Fruit fly (Drosophila melanogaster) whole organism, embryonic: Measurements from ENCODE around the gene Sec20.

Source experiments
- Asciz ChIP-seq: fragments of 200-800 bp; sonication (Bioruptor generic); optimal IDR thresholded peaks from 2 replicates; lab custom pipeline; 2017; ENCODE audit warnings: missing biosample characterization, mild to moderate bottlenecking, missing genetic modification characterization, missing genetic modification reagents
- B-H2 ChIP-seq: fragments of 200-800 bp; sonication (Bioruptor generic); optimal IDR thresholded peaks from 2 replicates; lab custom pipeline; 2018; ENCODE audit warnings: missing biosample characterization, mild to moderate bottlenecking, missing genetic modification characterization
- CG10654 ChIP-seq: fragments of 200-800 bp; sonication (Bioruptor generic); optimal IDR thresholded peaks from 2 replicates; lab custom pipeline; 2016; ENCODE audit warnings: missing biosample characterization, missing genetic modification characterization
- CG11723 ChIP-seq: fragments of 200-800 bp; sonication (Bioruptor generic); optimal IDR thresholded peaks from 2 replicates; lab custom pipeline; 2017; ENCODE audit warnings: missing biosample characterization, mild to moderate bottlenecking, missing genetic modification characterization
- CG13123 ChIP-seq: fragments of 200-800 bp; sonication (Bioruptor generic); optimal IDR thresholded peaks from 2 replicates; lab custom pipeline; 2016; ENCODE audit warnings: missing biosample characterization, missing genetic modification characterization
- CG13287 ChIP-seq: fragments of 200-800 bp; sonication (Bioruptor generic); IDR thresholded peaks from 2 replicates; pipeline ENCODE4 v1.3.6; 2022; ENCODE audit warnings: missing biosample characterization, missing genetic modification characterization; ENCODE audit not compliant: partially characterized antibody
- CG14860 ChIP-seq: fragments of 200-800 bp; sonication (Bioruptor generic); IDR thresholded peaks from 3 replicates; pipeline ENCODE4 v1.3.6; 2022; ENCODE audit warnings: missing biosample characterization, missing genetic modification characterization; ENCODE audit not compliant: partially characterized antibody
- CG14965 ChIP-seq: fragments of 200-800 bp; sonication (Bioruptor generic); optimal IDR thresholded peaks from 2 replicates; lab custom pipeline; 2016; ENCODE audit warnings: missing biosample characterization, missing genetic modification characterization, borderline replicate concordance
- CG15479 ChIP-seq: fragments of 200-800 bp; sonication (Bioruptor generic); optimal IDR thresholded peaks from 3 replicates; lab custom pipeline; 2019; ENCODE audit warnings: missing biosample characterization, mild to moderate bottlenecking, missing genetic modification characterization, moderate library complexity
- CG15601 ChIP-seq: fragments of 200-800 bp; sonication (Bioruptor generic); optimal IDR thresholded peaks from 3 replicates; lab custom pipeline; 2019; ENCODE audit warnings: missing biosample characterization, mild to moderate bottlenecking, missing genetic modification characterization, moderate library complexity
- CG16813 ChIP-seq: fragments of 200-800 bp; sonication (Bioruptor generic); IDR thresholded peaks from 3 replicates; pipeline ENCODE4 v1.3.6; 2022; ENCODE audit warnings: missing biosample characterization, missing genetic modification characterization; ENCODE audit not compliant: partially characterized antibody
- CG17328 ChIP-seq: fragments of 200-800 bp; sonication (Bioruptor generic); IDR thresholded peaks from 2 replicates; pipeline ENCODE4 v1.3.6; 2022; ENCODE audit warnings: missing biosample characterization, missing genetic modification characterization
- CG18599 ChIP-seq: fragments of 200-800 bp; sonication (Bioruptor generic); optimal IDR thresholded peaks from 3 replicates; lab custom pipeline; 2017; ENCODE audit warnings: missing biosample characterization, missing genetic modification characterization, mild to moderate bottlenecking, moderate library complexity, missing genetic modification reagents
- CG2202 ChIP-seq: fragments of 200-800 bp; sonication (Bioruptor generic); optimal IDR thresholded peaks from 2 replicates; lab custom pipeline; 2018; ENCODE audit warnings: missing biosample characterization, mild to moderate bottlenecking, missing genetic modification characterization
- CG2678 ChIP-seq: fragments of 200-800 bp; sonication (Bioruptor generic); optimal IDR thresholded peaks from 3 replicates; lab custom pipeline; 2019; ENCODE audit warnings: missing biosample characterization, mild to moderate bottlenecking, missing genetic modification characterization, moderate library complexity
- CG2875 ChIP-seq: fragments of 200-800 bp; sonication (Bioruptor generic); optimal IDR thresholded peaks from 2 replicates; lab custom pipeline; 2017; ENCODE audit warnings: missing biosample characterization, mild to moderate bottlenecking, missing genetic modification characterization, missing genetic modification reagents
- CG2889 ChIP-seq: fragments of 200-800 bp; sonication (Bioruptor generic); IDR thresholded peaks from 3 replicates; pipeline ENCODE4 v1.3.6; 2022; ENCODE audit warnings: missing biosample characterization, missing genetic modification characterization
- CG32772 ChIP-seq: fragments of 200-800 bp; sonication (Bioruptor generic); IDR thresholded peaks from 2 replicates; pipeline ENCODE4 v1.3.6; 2022; ENCODE audit warnings: missing biosample characterization, missing genetic modification characterization
- CG3281 ChIP-seq: fragments of 200-800 bp; sonication (Bioruptor generic); optimal IDR thresholded peaks from 3 replicates; lab custom pipeline; 2017; ENCODE audit warnings: missing biosample characterization, mild to moderate bottlenecking, missing genetic modification characterization
- CG33213 ChIP-seq: fragments of 200-800 bp; sonication (Bioruptor generic); optimal IDR thresholded peaks from 3 replicates; lab custom pipeline; 2016; ENCODE audit warnings: missing biosample characterization, missing genetic modification characterization
- CG42726 ChIP-seq: fragments of 200-800 bp; sonication (Bioruptor generic); IDR thresholded peaks from 2 replicates; pipeline ENCODE4 v1.3.6; 2022; ENCODE audit warnings: missing biosample characterization, missing genetic modification characterization; ENCODE audit not compliant: partially characterized antibody
- CG4282 ChIP-seq: fragments of 200-800 bp; sonication (Bioruptor generic); optimal IDR thresholded peaks from 2 replicates; lab custom pipeline; 2016; ENCODE audit warnings: missing biosample characterization, missing genetic modification characterization
- CG4328 ChIP-seq: fragments of 200-800 bp; sonication (Bioruptor generic); optimal IDR thresholded peaks from 3 replicates; lab custom pipeline; 2017; ENCODE audit warnings: missing biosample characterization, missing genetic modification reagents, missing genetic modification characterization
- CG6254 ChIP-seq: fragments of 200-800 bp; sonication (Bioruptor generic); optimal IDR thresholded peaks from 3 replicates; lab custom pipeline; 2017; ENCODE audit warnings: mild to moderate bottlenecking, missing biosample characterization, missing genetic modification reagents, missing genetic modification characterization
- CG6683 ChIP-seq: fragments of 200-800 bp; sonication (Bioruptor generic); optimal IDR thresholded peaks from 2 replicates; lab custom pipeline; 2017; ENCODE audit warnings: missing biosample characterization, mild to moderate bottlenecking, missing genetic modification characterization, missing genetic modification reagents
- CG6854 ChIP-seq: fragments of 200-800 bp; sonication (Bioruptor generic); optimal IDR thresholded peaks from 3 replicates; lab custom pipeline; 2017; ENCODE audit warnings: missing biosample characterization, mild to moderate bottlenecking, missing genetic modification characterization
- CG7786 ChIP-seq: fragments of 200-800 bp; sonication (Bioruptor generic); optimal IDR thresholded peaks from 2 replicates; lab custom pipeline; 2016; ENCODE audit warnings: missing biosample characterization, missing genetic modification characterization
- Doc2 ChIP-seq: fragments of 200-800 bp; sonication (Bioruptor generic); IDR thresholded peaks from 2 replicates; pipeline ENCODE4 v1.3.6; 2022; ENCODE audit warnings: missing biosample characterization, missing genetic modification characterization
- HLH54F ChIP-seq: fragments of 200-800 bp; sonication (Bioruptor generic); optimal IDR thresholded peaks from 3 replicates; lab custom pipeline; 2016; ENCODE audit warnings: missing biosample characterization, missing genetic modification characterization
- Oaz ChIP-seq: fragments of 200-800 bp; sonication (Bioruptor generic); IDR thresholded peaks from 2 replicates; pipeline ENCODE4 v1.3.6; 2022; ENCODE audit warnings: missing biosample characterization, missing genetic modification characterization
- PHDP ChIP-seq: fragments of 200-800 bp; sonication (Bioruptor generic); optimal IDR thresholded peaks from 3 replicates; lab custom pipeline; 2018; ENCODE audit warnings: missing biosample characterization, mild to moderate bottlenecking, missing genetic modification characterization, moderate library complexity
- Six4 ChIP-seq: fragments of 200-800 bp; sonication (Bioruptor generic); optimal IDR thresholded peaks from 2 replicates; lab custom pipeline; 2016; ENCODE audit warnings: missing biosample characterization, missing genetic modification characterization
- Xbp1 ChIP-seq: fragments of 200-800 bp; sonication (Bioruptor generic); optimal IDR thresholded peaks from 3 replicates; lab custom pipeline; 2016; ENCODE audit warnings: missing biosample characterization, mild to moderate bottlenecking, missing genetic modification characterization
- ara ChIP-seq: fragments of 200-800 bp; sonication (Bioruptor generic); IDR thresholded peaks from 2 replicates; pipeline ENCODE4 v1.3.6; 2022; ENCODE audit warnings: missing biosample characterization, missing genetic modification characterization
- bab2 ChIP-seq: fragments of 200-800 bp; sonication (Bioruptor generic); optimal IDR thresholded peaks from 2 replicates; lab custom pipeline; 2016; ENCODE audit warnings: missing biosample characterization, missing genetic modification characterization
- bbx ChIP-seq: fragments of 200-800 bp; sonication (Bioruptor generic); IDR thresholded peaks from 2 replicates; pipeline ENCODE4 v1.3.6; 2022; ENCODE audit warnings: missing biosample characterization, missing genetic modification characterization; ENCODE audit not compliant: partially characterized antibody
- dimm ChIP-seq: fragments of 200-800 bp; sonication (Bioruptor generic); IDR thresholded peaks from 2 replicates; pipeline ENCODE4 v1.3.6; 2022; ENCODE audit warnings: missing biosample characterization, missing genetic modification characterization
- dmrt99B ChIP-seq: fragments of 200-800 bp; sonication (Bioruptor generic); optimal IDR thresholded peaks from 2 replicates; lab custom pipeline; 2018; ENCODE audit warnings: missing biosample characterization, mild to moderate bottlenecking, missing genetic modification characterization, moderate library complexity
- esg ChIP-seq: fragments of 200-800 bp; sonication (Bioruptor generic); conservative IDR thresholded peaks from 2 replicates; pipeline ENCODE4 v1.3.6; 2022; ENCODE audit warnings: missing biosample characterization, missing genetic modification characterization
- ham ChIP-seq: fragments of 200-800 bp; sonication (Bioruptor generic); IDR thresholded peaks from 2 replicates; pipeline ENCODE4 v1.3.6; 2022; ENCODE audit warnings: missing biosample characterization, missing genetic modification characterization
- hbn ChIP-seq: fragments of 200-800 bp; sonication (Bioruptor generic); IDR thresholded peaks from 2 replicates; pipeline ENCODE4 v1.3.6; 2022; ENCODE audit warnings: missing biosample characterization, missing genetic modification characterization; ENCODE audit not compliant: partially characterized antibody
- kay ChIP-seq: fragments of 200-800 bp; sonication (Bioruptor generic); optimal IDR thresholded peaks from 2 replicates; lab custom pipeline; 2016; ENCODE audit warnings: missing biosample characterization, missing genetic modification characterization
- knrl ChIP-seq: fragments of 200-800 bp; sonication (Bioruptor generic); IDR thresholded peaks from 3 replicates; pipeline ENCODE4 v1.3.6; 2022; ENCODE audit warnings: missing biosample characterization, missing genetic modification characterization; ENCODE audit not compliant: partially characterized antibody
- pho ChIP-seq: fragments of 200-800 bp; sonication (Bioruptor generic); optimal IDR thresholded peaks from 2 replicates; lab custom pipeline; 2016; ENCODE audit warnings: missing biosample characterization, missing genetic modification characterization
- schlank ChIP-seq: fragments of 200-800 bp; sonication (Bioruptor generic); optimal IDR thresholded peaks from 2 replicates; lab custom pipeline; 2018; ENCODE audit warnings: missing biosample characterization, mild to moderate bottlenecking, missing genetic modification characterization
- tna ChIP-seq: fragments of 200-800 bp; sonication (Bioruptor generic); IDR thresholded peaks from 2 replicates; pipeline ENCODE4 v1.3.6; 2022; ENCODE audit warnings: missing biosample characterization, missing genetic modification characterization; ENCODE audit not compliant: partially characterized antibody
- twi ChIP-seq: fragments of 200-800 bp; optimal IDR thresholded peaks from 2 replicates; lab custom pipeline; 2019; ENCODE audit warnings: missing biosample characterization, mild to moderate bottlenecking, missing genetic modification characterization, moderate library complexity

The Sec20 gene

DNA sequence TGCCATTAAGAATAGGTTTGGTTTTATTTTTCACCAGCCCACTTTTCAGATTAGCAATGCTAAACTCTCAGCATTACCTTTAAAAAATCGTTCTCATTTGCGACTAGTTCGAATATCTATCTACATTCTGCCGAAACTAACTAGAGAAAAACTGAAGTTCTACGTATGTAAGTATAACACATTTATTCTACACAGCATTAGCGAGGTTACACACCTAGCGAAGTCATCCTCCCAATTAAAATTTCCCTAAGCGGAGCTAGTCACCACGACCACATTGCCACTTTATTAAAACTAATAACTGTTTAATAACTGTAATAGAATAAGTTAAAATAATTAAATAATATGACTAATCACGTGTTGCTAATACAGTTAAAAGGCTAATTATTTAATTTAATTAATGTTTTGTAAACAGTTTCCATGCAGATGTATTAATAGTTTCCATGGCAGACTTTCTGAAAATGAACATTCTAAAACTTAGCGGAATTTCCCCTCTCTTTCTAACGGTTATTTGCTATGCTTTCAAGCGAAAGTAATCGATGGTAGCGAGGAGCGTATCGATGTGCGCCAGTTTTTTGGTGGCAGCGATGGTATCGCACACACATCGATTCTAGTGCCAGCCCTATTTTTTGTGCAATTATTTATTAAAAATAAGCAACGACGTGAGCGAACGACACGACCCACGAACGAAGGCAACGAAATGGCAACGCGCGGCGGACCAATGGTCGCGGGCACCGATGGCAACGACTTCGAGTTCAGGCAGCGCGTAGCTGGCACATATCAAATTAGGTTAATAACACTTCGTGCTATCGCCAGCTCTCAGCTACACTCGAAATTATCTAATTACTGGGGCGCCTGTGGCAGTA lies 45.4 kb downstream of the Sec20 start, which contains the start of gene jagn (continued):
- TF ChIP-seq twi: peak; percentile 4
- TF ChIP-seq Oaz: no peak
- TF ChIP-seq CG6254 (GFP tag; lab: Kevin White, UChicago): peak; percentile 12
- TF ChIP-seq CG14860 (GFP tag; lab: Robert Waterston, UW): peak; percentile 99
- peak; percentile 44; the same call in 1 of the 2 replicates for TF ChIP-seq ara (GFP tag; lab: Robert Waterston, UW)
- TF ChIP-seq CG15601 (tag; lab: Kevin White, UChicago): peak; percentile 53
- no peak for TF ChIP-seq Asciz (GFP tag; lab: Kevin White, UChicago)
- no peak for TF ChIP-seq CG13123 (GFP tag; lab: Kevin White, UChicago)
- TF ChIP-seq CG11723 (GFP tag; lab: Kevin White, UChicago): peak; percentile 54
- TF ChIP-seq CG2875 (GFP tag; lab: Kevin White, UChicago): no peak
- no peak for TF ChIP-seq CG2202 (tag; lab: Kevin White, UChicago)
- TF ChIP-seq kay (GFP tag; lab: Kevin White, UChicago): no peak
- 0 out of 2 replicates have a peak, but pooled peaks have one; percentile 38 for TF ChIP-seq CG32772 (GFP tag; lab: Robert Waterston, UW)
- peak; percentile 78 for TF ChIP-seq Xbp1 (GFP tag; lab: Kevin White, UChicago)
- no peak for TF ChIP-seq ham (GFP tag; lab: Robert Waterston, UW)
- TF ChIP-seq pho: peak; percentile 81
- peak; percentile 59 for TF ChIP-seq CG7786
- TF ChIP-seq HLH54F (GFP tag; lab: Kevin White, UChicago): peak; percentile 80
- peak; percentile 59 for TF ChIP-seq CG4328 (GFP tag; lab: Kevin White, UChicago)
- peak; percentile 12 for TF ChIP-seq CG4282 (GFP tag; lab: Kevin White, UChicago)
- TF ChIP-seq tna: peak; percentile 99
- TF ChIP-seq CG6854 (GFP tag; lab: Kevin White, UChicago): peak; percentile 0
- TF ChIP-seq PHDP: peak; percentile 60
- peak; percentile 60 for TF ChIP-seq bab2 (GFP tag; lab: Kevin White, UChicago)
- no peak for TF ChIP-seq schlank
- peak; percentile 2 for TF ChIP-seq CG18599 (GFP tag; lab: Kevin White, UChicago)
- peak; percentile 100 for TF ChIP-seq knrl (GFP tag; lab: Robert Waterston, UW)
- TF ChIP-seq hbn (GFP tag; lab: Robert Waterston, UW): peak; percentile 99
- TF ChIP-seq CG3281 (GFP tag; lab: Kevin White, UChicago): peak; percentile 35
- peak; percentile 4; the same call in 1 of the 3 replicates for TF ChIP-seq CG2889 (GFP tag; lab: Robert Waterston, UW)
- no peak for TF ChIP-seq dimm (GFP tag; lab: Robert Waterston, UW)
- peak; percentile 32 for TF ChIP-seq Six4 (GFP tag; lab: Kevin White, UChicago)
- TF ChIP-seq CG15479 (GFP tag; lab: Kevin White, UChicago): peak; percentile 80
- TF ChIP-seq CG13287 (GFP tag; lab: Robert Waterston, UW): peak; percentile 99
- TF ChIP-seq CG6683 (GFP tag; lab: Kevin White, UChicago): peak; percentile 10
- peak; percentile 68 for TF ChIP-seq B-H2 (GFP tag; lab: Kevin White, UChicago)
- TF ChIP-seq dmrt99B: no peak
- peak; percentile 56 for TF ChIP-seq CG17328
- peak; percentile 100 for TF ChIP-seq CG16813 (GFP tag; lab: Robert Waterston, UW)
- peak; percentile 100 for TF ChIP-seq CG42726 (GFP tag; lab: Robert Waterston, UW)
- no peak for TF ChIP-seq CG14965 (GFP tag; lab: Kevin White, UChicago)
- TF ChIP-seq bbx: peak; percentile 100
- TF ChIP-seq Doc2: no peak
- TF ChIP-seq CG10654: no peak
- peak; percentile 43 for TF ChIP-seq CG33213 (GFP tag; lab: Kevin White, UChicago)
- TF ChIP-seq CG2678 (tag; lab: Kevin White, UChicago): no peak
- no peak for TF ChIP-seq esg (GFP tag; lab: Robert Waterston, UW)
